Fruit fly (Drosophila melanogaster) whole organism, wandering third instar larva: ENCODE results near the gene Rnb.
A peak's percentile ranks its signal among the peaks of the same experiment; 100 is the strongest.

Experiments used
- Dfd ChIP-seq: fragments of >200 bp; optimal IDR thresholded peaks from 2 replicates; lab custom pipeline; 2017; ENCODE audit warnings: missing biosample characterization, missing genetic modification characterization
- Myc ChIP-seq: fragments of >200 bp; optimal IDR thresholded peaks from 2 replicates; lab custom pipeline; 2017
- br ChIP-seq: fragments of 200-800 bp; sonication (Bioruptor generic); optimal IDR thresholded peaks from 2 replicates; lab custom pipeline; 2016; ENCODE audit warnings: missing biosample characterization, missing genetic modification characterization
- brk ChIP-seq: fragments of 200-800 bp; sonication (Bioruptor generic); optimal IDR thresholded peaks from 2 replicates; lab custom pipeline; 2016; ENCODE audit warnings: missing biosample characterization, mild to moderate bottlenecking, missing genetic modification characterization
- dmrt93B ChIP-seq: fragments of 200-800 bp; sonication (Bioruptor generic); optimal IDR thresholded peaks from 2 replicates; lab custom pipeline; 2018; ENCODE audit warnings: missing biosample characterization, mild to moderate bottlenecking, missing genetic modification characterization
- lola ChIP-seq: fragments of >200 bp; optimal IDR thresholded peaks from 2 replicates; lab custom pipeline; 2017; ENCODE audit warnings: missing biosample characterization, missing genetic modification characterization
- pan ChIP-seq: fragments of >200 bp; optimal IDR thresholded peaks from 2 replicates; lab custom pipeline; 2017
- rgr ChIP-seq: fragments of 200-800 bp; sonication (Bioruptor generic); optimal IDR thresholded peaks from 3 replicates; lab custom pipeline; 2016; ENCODE audit warnings: missing biosample characterization, mild to moderate bottlenecking, missing genetic modification characterization

DNA sequence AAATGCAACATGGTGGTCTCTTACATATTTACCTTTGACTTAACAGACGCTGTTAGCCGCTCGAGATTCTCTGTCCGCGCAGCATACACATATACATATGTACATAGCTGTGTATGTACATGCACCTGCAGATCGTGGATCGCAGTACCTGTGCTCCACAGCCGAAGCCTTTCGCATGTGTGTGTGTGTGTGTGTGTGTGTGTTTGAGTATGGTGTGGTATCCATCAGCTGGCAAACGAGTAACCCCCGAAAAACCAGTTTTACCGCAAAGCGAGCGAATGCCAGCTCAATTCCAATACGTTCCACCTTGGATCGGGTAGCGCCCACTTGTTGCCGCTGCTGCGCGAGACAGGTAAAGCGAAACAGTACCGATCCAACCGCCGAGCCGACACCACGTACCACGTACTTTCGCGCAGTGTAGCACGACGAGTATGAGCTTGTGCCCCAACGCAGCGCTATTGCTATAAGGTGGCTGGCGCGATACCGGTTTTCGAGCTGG, 42.2 kb upstream of the Rnb start, which contains the start of gene Cad99C:
- peak; percentile 50 for TF ChIP-seq brk (GFP tag; lab: Kevin White, UChicago)
- TF ChIP-seq dmrt93B (GFP tag; lab: Kevin White, UChicago) = no peak
- no peak for TF ChIP-seq lola (GFP tag; lab: Kevin White, UChicago)
- peak; percentile 34 for TF ChIP-seq br (GFP tag; lab: Kevin White, UChicago)
- TF ChIP-seq rgr (GFP tag; lab: Kevin White, UChicago) = no peak
- TF ChIP-seq pan (lab: Kevin White, UChicago) = no peak
- no peak for TF ChIP-seq Dfd (GFP tag; lab: Kevin White, UChicago)
- no peak for TF ChIP-seq Myc (lab: Kevin White, UChicago)
